Worm (Caenorhabditis elegans): Measurements from ENCODE around the gene tald-1.

tald-1 gene

ce11 chrIV:4406054-4406539 is 19.6 kb downstream of the tald-1 start (continued):
- TF ChIP-seq egl-27 (tag; optimal IDR thresholded peaks at IDR 0.05) (no peak), F44E2.7 (GFP tag; IDR thresholded peaks at IDR 0.05) (no peak), rbr-2 (tag; optimal IDR thresholded peaks at IDR 0.05) (peak; percentile 70), daf-16 (GFP tag; optimal IDR thresholded peaks at IDR 0.05) (no peak), daf-16 (tag; optimal IDR thresholded peaks at IDR 0.05) (peak; percentile 80), snpc-1.2 (GFP tag; IDR thresholded peaks at IDR 0.05) (no peak), Y48G9A.11 (GFP tag; IDR thresholded peaks at IDR 0.05) (no peak), T20F7.1 (GFP tag; optimal IDR thresholded peaks at IDR 0.05) (peak; percentile 38), lsy-2 (tag; optimal IDR thresholded peaks at IDR 0.05) (peak; percentile 54 to 67), lin-1 (GFP tag; IDR thresholded peaks at IDR 0.05) (peak; percentile 79), dmd-6 (GFP tag; IDR thresholded peaks at IDR 0.05) (peak; percentile 67), lin-13 (GFP tag; optimal IDR thresholded peaks at IDR 0.05) (peak; percentile 65), lin-39 (tag; optimal IDR thresholded peaks at IDR 0.05) (no peak), ama-1 (optimal IDR thresholded peaks at IDR 0.05) (peak; percentile 40), nhr-48 (tag; optimal IDR thresholded peaks at IDR 0.05) (peak; percentile 59), fkh-10 (GFP tag; optimal IDR thresholded peaks at IDR 0.05) (peak; percentile 39), nhr-28 (tag; optimal IDR thresholded peaks at IDR 0.05) (peak; percentile 69), mxl-3 (GFP tag; optimal IDR thresholded peaks at IDR 0.05) (peak; percentile 41), F37D6.2 (tag; optimal IDR thresholded peaks at IDR 0.05) (peak; percentile 51), hlh-30 (tag; optimal IDR thresholded peaks at IDR 0.05; ENCODE audit: insufficient read depth) (peak; percentile 86), ceh-32 (tag; optimal IDR thresholded peaks at IDR 0.05; ENCODE audit: poor library complexity) (no peak), skn-1 (tag; optimal IDR thresholded peaks at IDR 0.05) (no peak), mep-1 (tag; optimal IDR thresholded peaks at IDR 0.05) (peak; percentile 84), zfp-2 (tag; optimal IDR thresholded peaks at IDR 0.05) (no peak), php-3 (GFP tag; IDR thresholded peaks at IDR 0.05) (no peak), nhr-111 (GFP tag; optimal IDR thresholded peaks at IDR 0.05) (no peak), spr-3 (GFP tag; optimal IDR thresholded peaks at IDR 0.05) (no peak), zip-11 (GFP tag; IDR thresholded peaks at IDR 0.05) (no peak), pqm-1 (tag; optimal IDR thresholded peaks at IDR 0.05) (peak; percentile 31), mdt-29 (GFP tag; IDR thresholded peaks at IDR 0.05) (no peak), unc-130 (GFP tag; optimal IDR thresholded peaks at IDR 0.05) (no peak), daf-19 (GFP tag; conservative IDR thresholded peaks at IDR 0.05) (no peak), ceh-82 (tag; optimal IDR thresholded peaks at IDR 0.05) (no peak), tra-1 (GFP tag; IDR thresholded peaks at IDR 0.05) (no peak; the same call in 1 of the 2 replicates), F26F4.8 (GFP tag; conservative IDR thresholded peaks at IDR 0.05) (no peak), saeg-2 (GFP tag; IDR thresholded peaks at IDR 0.05) (0 out of 2 replicates have a peak, but pooled peaks have one; percentile 24), pha-4 (GFP tag; IDR thresholded peaks at IDR 0.05) (no peak), pha-4 (tag; optimal IDR thresholded peaks at IDR 0.05) (no peak), unc-62 (GFP tag; optimal IDR thresholded peaks at IDR 0.05 in 1 of 2) (peak in 1 of 2 experiments; percentile 100), unc-62 (tag; optimal IDR thresholded peaks at IDR 0.05) (no peak), ztf-11 (tag; optimal IDR thresholded peaks at IDR 0.05) (no peak), sdz-12 (GFP tag; optimal IDR thresholded peaks at IDR 0.05) (peak; percentile 58), D1046.2 (GFP tag; IDR thresholded peaks at IDR 0.05) (no peak), lir-3 (tag; optimal IDR thresholded peaks at IDR 0.05) (no peak), ceh-20 (GFP tag; IDR thresholded peaks at IDR 0.05) (no peak), dve-1 (tag; optimal IDR thresholded peaks at IDR 0.05; ENCODE audit: insufficient read depth) (peak; percentile 84), arid-1 (GFP tag; conservative IDR thresholded peaks at IDR 0.05) (no peak), madf-5 (GFP tag; IDR thresholded peaks at IDR 0.05) (no peak)
